Worm (Caenorhabditis elegans) whole organism, midembryonic: ENCODE measurements around the gene str-180.

Source experiments
- T22C8.4 ChIP-seq: fragments of 200-800 bp; sonication (Bioruptor generic); IDR thresholded peaks from 2 replicates; pipeline ENCODE4 v1.3.6; 2022; ENCODE audit warnings: missing genetic modification characterization, missing compliant biosample characterization
- cog-1 ChIP-seq: sonication (generic microtip); optimal IDR thresholded peaks from 2 replicates; lab custom pipeline; 2016; ENCODE audit warnings: missing genetic modification characterization, missing compliant biosample characterization
- flt-1 ChIP-seq: fragments of 200-800 bp; sonication (Bioruptor generic); IDR thresholded peaks from 2 replicates; pipeline ENCODE4 v1.3.6; 2022; ENCODE audit warnings: missing genetic modification characterization, missing compliant biosample characterization
- klf-2 ChIP-seq: fragments of 200-800 bp; sonication (Bioruptor generic); conservative IDR thresholded peaks from 2 replicates; pipeline ENCODE4 v1.3.6; 2022; ENCODE audit warnings: missing genetic modification reagents, missing genetic modification characterization, missing compliant biosample characterization
- med-1 ChIP-seq: sonication (generic microtip); optimal IDR thresholded peaks from 2 replicates; lab custom pipeline; 2017; ENCODE audit warnings: missing genetic modification characterization, mild to moderate bottlenecking, missing compliant biosample characterization, antibody characterized with exemption, missing genetic modification reagents; ENCODE audit not compliant: insufficient read depth
- ref-1 ChIP-seq: fragments of 200-800 bp; sonication (Bioruptor generic); conservative IDR thresholded peaks from 2 replicates; pipeline ENCODE4 v1.3.6; 2022; ENCODE audit warnings: missing genetic modification reagents, missing genetic modification characterization, missing compliant biosample characterization
- tab-1 ChIP-seq: fragments of 200-800 bp; sonication (Bioruptor generic); IDR thresholded peaks from 2 replicates; pipeline ENCODE4 v1.3.6; 2022; ENCODE audit warnings: missing genetic modification characterization, missing compliant biosample characterization
- ztf-23 ChIP-seq: fragments of 200-800 bp; sonication (Bioruptor generic); IDR thresholded peaks from 2 replicates; pipeline ENCODE4 v1.3.6; 2022; ENCODE audit warnings: missing genetic modification reagents, missing genetic modification characterization, missing compliant biosample characterization
- ztf-29 ChIP-seq: fragments of 200-800 bp; sonication (Bioruptor generic); IDR thresholded peaks from 2 replicates; pipeline ENCODE4 v1.3.6; 2022; ENCODE audit warnings: missing genetic modification reagents, missing genetic modification characterization, missing compliant biosample characterization

DNA sequence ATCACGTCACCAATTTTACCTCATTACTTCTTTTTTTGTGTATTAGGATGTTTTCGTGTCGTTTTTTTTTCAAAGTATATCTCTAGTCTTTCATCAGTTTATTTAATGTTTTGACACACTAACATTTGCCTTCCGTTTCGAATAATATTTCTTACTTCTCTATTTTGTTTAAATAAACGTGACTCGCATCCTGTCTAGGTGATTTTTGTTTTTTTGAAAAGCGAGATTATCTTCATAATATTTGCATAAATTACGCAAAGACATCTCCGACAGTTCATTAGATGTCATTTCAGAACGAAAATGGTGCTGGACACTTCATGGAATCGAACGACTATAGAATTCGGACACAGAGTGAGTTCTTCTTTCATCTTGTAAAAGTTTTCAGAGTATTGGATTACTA lies 19.3 kb downstream of the str-180 start, which contains the start of gene T10H9.1:
- TF ChIP-seq flt-1 (GFP tag; lab: Robert Waterston, UW) (no peak), T22C8.4 (no peak), ztf-29 (GFP tag; lab: Robert Waterston, UW) (no peak), cog-1 (tag; lab: Kevin White, UChicago) (no peak), ztf-23 (GFP tag; lab: Robert Waterston, UW) (no peak), tab-1 (GFP tag; lab: Robert Waterston, UW) (no peak), ref-1 (no peak), med-1 (GFP tag; lab: Kevin White, UChicago) (no peak), klf-2 (no peak)
